Fruit fly (Drosophila melanogaster): Measurements from ENCODE around the gene CG17343.

Gene CG17343

dm6 chr2L:19045111-19045560 is 19.6 kb upstream of the CG17343 start, which contains the start of the genes Ttc19 and Acn (continued):
- peak; percentile 53 for TF ChIP-seq CG8319 (GFP tag; optimal IDR thresholded peaks at IDR 0.05)
- TF ChIP-seq CG11762 (GFP tag; optimal IDR thresholded peaks at IDR 0.05; ENCODE audit: insufficient read depth) = peak; percentile 72
- peak; percentile 78 for TF ChIP-seq eg (GFP tag; IDR thresholded peaks at IDR 0.05)
- no peak for TF ChIP-seq dac (GFP tag; optimal IDR thresholded peaks at IDR 0.05)
- TF ChIP-seq CG4318 (GFP tag; optimal IDR thresholded peaks at IDR 0.05) = no peak
- TF ChIP-seq Gug (GFP tag; IDR thresholded peaks at IDR 0.05) = peak; percentile 66
- TF ChIP-seq CG16779 (tag; optimal IDR thresholded peaks at IDR 0.05) = no peak
- TF ChIP-seq fd59A (GFP tag; optimal IDR thresholded peaks at IDR 0.05) = peak; percentile 27
- peak; percentile 54; the same call in 2 of the 3 replicates for TF ChIP-seq CG8119 (GFP tag; IDR thresholded peaks at IDR 0.05)
- TF ChIP-seq dsx (GFP tag; optimal IDR thresholded peaks at IDR 0.05; ENCODE audit: poor library complexity, severe bottlenecking) = peak; percentile 65
- no peak for TF ChIP-seq Blimp-1 (GFP tag; optimal IDR thresholded peaks at IDR 0.05)
- TF ChIP-seq Eip93F (GFP tag; optimal IDR thresholded peaks at IDR 0.05) = no peak
- peak; percentile 82 for TF ChIP-seq CG3032 (tag; optimal IDR thresholded peaks at IDR 0.05)
- peak; percentile 90 for TF ChIP-seq esn (GFP tag; optimal IDR thresholded peaks at IDR 0.05)
- no peak for TF ChIP-seq fd85E (GFP tag; optimal IDR thresholded peaks at IDR 0.05)
- peak; percentile 84 for TF ChIP-seq achi (GFP tag; optimal IDR thresholded peaks at IDR 0.05)
- peak; percentile 85 for TF ChIP-seq pdm3 (GFP tag; optimal IDR thresholded peaks at IDR 0.05)
- TF ChIP-seq CG15336 (GFP tag; IDR thresholded peaks at IDR 0.05) = peak; percentile 51; the same call in 1 of the 2 replicates
- peak; percentile 80 for TF ChIP-seq Ets21C (GFP tag; optimal IDR thresholded peaks at IDR 0.05)
- no peak for TF ChIP-seq CG11294 (GFP tag; IDR thresholded peaks at IDR 0.05)
- TF ChIP-seq Met (GFP tag; optimal IDR thresholded peaks at IDR 0.05) = peak; percentile 84
- TF ChIP-seq CG11902 (GFP tag; optimal IDR thresholded peaks at IDR 0.05) = peak; percentile 55

DNA sequence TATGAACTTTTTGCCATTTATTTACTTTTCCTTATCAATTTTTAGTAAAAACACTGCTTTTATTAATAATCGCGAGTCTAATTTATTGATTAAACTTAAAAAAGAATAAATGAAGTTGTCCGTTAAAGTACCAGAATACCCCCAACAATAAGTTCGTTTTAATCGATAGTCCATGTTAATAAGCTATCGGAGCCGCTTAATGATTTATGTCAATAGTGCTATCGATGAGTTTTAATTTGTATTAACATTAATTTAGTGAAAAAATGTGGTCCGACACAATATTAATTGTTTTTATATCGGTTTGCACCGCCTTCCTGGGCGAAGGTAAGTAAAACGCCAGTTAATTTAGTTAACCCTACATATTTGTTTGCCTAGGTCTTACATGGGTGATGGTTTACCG is 15.8 kb upstream of the CG17343 start, which contains the start of gene CG10470:
Gene CG10470 (plus strand): TSS at position 165 of the 400 bp plus-strand sequence.
- TF ChIP-seq eg (GFP tag; IDR thresholded peaks at IDR 0.05) = no peak; the same call in 2 of the 3 replicates
- no peak for TF ChIP-seq Ets96B (tag; optimal IDR thresholded peaks at IDR 0.05)
- TF ChIP-seq svp (GFP tag) = no peak
- TF ChIP-seq CG6163 (GFP tag; IDR thresholded peaks at IDR 0.05) = no peak
- no peak for TF ChIP-seq lz (GFP tag; optimal IDR thresholded peaks at IDR 0.05)
- no peak for TF ChIP-seq Lpt (GFP tag; optimal IDR thresholded peaks at IDR 0.05)
- TF ChIP-seq dac (GFP tag; optimal IDR thresholded peaks at IDR 0.05) = no peak
- TF ChIP-seq achi (GFP tag; optimal IDR thresholded peaks at IDR 0.05) = no peak
- TF ChIP-seq CG16779 (tag; optimal IDR thresholded peaks at IDR 0.05) = no peak
- peak; percentile 7 for TF ChIP-seq CG3032 (tag; optimal IDR thresholded peaks at IDR 0.05)
- peak; percentile 16 for TF ChIP-seq Eip78C (GFP tag)
- no peak for TF ChIP-seq CG6276 (GFP tag; optimal IDR thresholded peaks at IDR 0.05)
- peak; percentile 34 for TF ChIP-seq esn (GFP tag; optimal IDR thresholded peaks at IDR 0.05)
- peak; percentile 70 for TF ChIP-seq dsx (GFP tag; optimal IDR thresholded peaks at IDR 0.05; ENCODE audit: poor library complexity, severe bottlenecking)
- no peak for TF ChIP-seq CG3919 (GFP tag; optimal IDR thresholded peaks at IDR 0.05)
- peak; percentile 4 for TF ChIP-seq CG1621 (tag; optimal IDR thresholded peaks at IDR 0.05)

DNA sequence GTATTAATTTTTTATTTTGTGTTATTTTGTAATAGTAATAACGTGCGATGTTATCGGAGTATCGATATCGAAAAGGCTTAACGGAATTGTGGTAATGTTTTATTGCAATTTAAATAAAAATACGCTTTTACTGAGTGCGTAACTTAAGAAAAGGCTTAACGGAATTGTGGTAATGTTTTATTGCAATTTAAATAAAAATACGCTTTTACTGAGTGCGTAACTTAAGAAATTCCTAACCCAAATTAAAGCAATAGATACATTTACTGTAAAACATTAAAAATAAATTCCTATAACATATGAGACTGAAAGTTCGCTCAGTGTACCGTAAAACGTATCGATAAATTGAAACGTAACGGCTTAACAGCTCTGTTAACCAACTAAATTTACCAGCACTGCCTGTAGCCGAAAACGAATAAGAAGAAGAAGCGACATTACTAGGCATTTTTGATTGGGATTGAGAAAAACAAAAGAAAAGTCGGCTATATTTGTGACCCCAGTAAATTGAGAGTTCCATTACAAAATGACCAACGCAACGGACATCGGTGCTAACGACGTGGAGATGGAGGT is 13.1 kb upstream of the CG17343 start, which contains the start of gene Rpn3:
Gene Rpn3 (plus strand): TSS at position 257 of the 567 bp plus-strand sequence.
- TF ChIP-seq eg (GFP tag; IDR thresholded peaks at IDR 0.05) (peak; percentile 91), Hr4 (GFP tag; optimal IDR thresholded peaks at IDR 0.05) (no peak), svp (GFP tag) (no peak), Met (GFP tag; optimal IDR thresholded peaks at IDR 0.05) (peak; percentile 88), CG3919 (GFP tag; optimal IDR thresholded peaks at IDR 0.05) (peak; percentile 82), Sox15 (GFP tag; optimal IDR thresholded peaks at IDR 0.05) (peak; percentile 65), CG8632 (GFP tag; optimal IDR thresholded peaks at IDR 0.05) (peak; percentile 80), CG8319 (GFP tag; optimal IDR thresholded peaks at IDR 0.05) (peak; percentile 62), Blimp-1 (GFP tag; optimal IDR thresholded peaks at IDR 0.05) (no peak), CG11902 (GFP tag; optimal IDR thresholded peaks at IDR 0.05) (peak; percentile 56), CG11762 (GFP tag; optimal IDR thresholded peaks at IDR 0.05; ENCODE audit: insufficient read depth) (peak; percentile 62), CG16779 (tag; optimal IDR thresholded peaks at IDR 0.05) (no peak), CG31627 (GFP tag; optimal IDR thresholded peaks at IDR 0.05) (peak; percentile 86), CG11294 (GFP tag; IDR thresholded peaks at IDR 0.05) (peak; percentile 58; the same call in 1 of the 2 replicates), CG6276 (GFP tag; optimal IDR thresholded peaks at IDR 0.05) (no peak), pdm3 (GFP tag; optimal IDR thresholded peaks at IDR 0.05) (peak; percentile 90), acj6 (GFP tag; optimal IDR thresholded peaks at IDR 0.05) (peak; percentile 88), ss (GFP tag; optimal IDR thresholded peaks at IDR 0.05) (peak in 1 of 2 experiments; percentile 68), cyc (GFP tag; optimal IDR thresholded peaks at IDR 0.05) (peak; percentile 82), lz (GFP tag; optimal IDR thresholded peaks at IDR 0.05) (peak; percentile 89), CG34406 (GFP tag; optimal IDR thresholded peaks at IDR 0.05) (peak; percentile 84), CG6792 (GFP tag; optimal IDR thresholded peaks at IDR 0.05) (peak; percentile 82), esn (GFP tag; optimal IDR thresholded peaks at IDR 0.05) (peak; percentile 91), CG4318 (GFP tag; optimal IDR thresholded peaks at IDR 0.05) (no peak), fd85E (GFP tag; optimal IDR thresholded peaks at IDR 0.05) (no peak), Lpt (GFP tag; optimal IDR thresholded peaks at IDR 0.05) (peak; percentile 71), fd59A (GFP tag; optimal IDR thresholded peaks at IDR 0.05) (peak; percentile 56), fkh (GFP tag; optimal IDR thresholded peaks at IDR 0.05) (no peak), CG32006 (GFP tag; optimal IDR thresholded peaks at IDR 0.05) (peak; percentile 80), CG9139 (GFP tag; optimal IDR thresholded peaks at IDR 0.05) (no peak), CG1621 (tag; optimal IDR thresholded peaks at IDR 0.05) (peak; percentile 71)
